Fruit fly (Drosophila melanogaster) whole organism, pupa: Measurements from ENCODE around the gene Vha36-3.
A peak's percentile ranks its signal among the peaks of the same experiment; 100 is the strongest.

Experiments
- CG14655 ChIP-seq: fragments of 200-800 bp; sonication (Bioruptor generic); optimal IDR thresholded peaks from 3 replicates; lab custom pipeline; 2017; ENCODE audit warnings: mild to moderate bottlenecking, missing biosample characterization, missing genetic modification reagents, missing genetic modification characterization
- CG32121 ChIP-seq: fragments of 200-800 bp; sonication (Bioruptor generic); IDR thresholded peaks from 2 replicates; pipeline ENCODE4 v1.3.6; 2022; ENCODE audit warnings: missing biosample characterization, missing genetic modification characterization
- CG4496 ChIP-seq: fragments of 200-800 bp; sonication (Bioruptor generic); IDR thresholded peaks from 3 replicates; pipeline ENCODE4 v1.3.6; 2022; ENCODE audit warnings: missing biosample characterization, missing genetic modification characterization
- CG8301 ChIP-seq: fragments of 200-800 bp; sonication (Bioruptor generic); optimal IDR thresholded peaks from 2 replicates; lab custom pipeline; 2018; ENCODE audit warnings: missing biosample characterization, mild to moderate bottlenecking, missing genetic modification characterization
- Ets98B ChIP-seq: fragments of 200-800 bp; sonication (Bioruptor generic); IDR thresholded peaks from 2 replicates; pipeline ENCODE4 v1.3.6; 2022; ENCODE audit warnings: missing biosample characterization, missing genetic modification characterization
- rn ChIP-seq: fragments of 200-800 bp; sonication (Bioruptor generic); IDR thresholded peaks from 2 replicates; pipeline ENCODE4 v1.3.6; 2022; ENCODE audit warnings: missing biosample characterization, missing genetic modification characterization

DNA sequence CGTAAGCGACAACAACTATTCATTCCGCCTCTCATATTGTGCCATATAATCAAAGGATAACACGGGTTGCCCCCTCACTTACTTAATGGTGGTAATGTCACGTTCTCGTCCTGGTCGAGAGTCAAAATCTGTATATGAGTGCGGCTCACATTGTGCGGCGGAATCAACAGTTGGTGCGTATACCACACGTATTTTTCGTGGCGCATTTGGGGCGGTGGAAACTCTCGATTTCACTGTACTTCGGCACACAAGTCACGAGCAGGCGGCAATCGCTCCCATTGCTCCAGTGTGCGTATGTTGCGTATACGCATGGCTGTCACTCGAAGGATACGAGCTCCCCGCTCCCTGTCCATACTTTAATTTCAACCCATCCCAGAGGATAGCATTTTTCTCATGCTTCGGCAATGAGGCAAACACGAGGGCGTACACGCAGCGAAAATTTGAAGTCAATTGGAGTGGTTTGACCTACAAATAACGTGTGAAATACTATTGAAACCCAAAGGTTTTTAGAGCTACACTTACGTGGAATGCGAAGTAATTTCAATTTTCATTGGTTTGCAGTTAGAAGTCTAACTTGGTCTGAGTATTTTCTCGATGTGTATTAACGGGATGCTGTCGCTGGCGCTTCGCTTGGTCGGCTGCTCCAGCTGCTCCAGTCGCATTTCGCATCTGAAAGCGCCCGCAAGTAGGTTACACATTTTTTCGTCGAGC is 1.6 kb upstream of the Vha36-3 start:
- peak; percentile 26 for TF ChIP-seq CG8301
- no peak for TF ChIP-seq CG14655 (GFP tag; lab: Kevin White, UChicago)
- TF ChIP-seq CG4496 (GFP tag; lab: Robert Waterston, UW) = peak; percentile 71
- TF ChIP-seq rn (GFP tag; lab: Robert Waterston, UW) = no peak
- peak; percentile 76 for TF ChIP-seq CG32121 (GFP tag; lab: Robert Waterston, UW)
- peak; percentile 43; the same call in 1 of the 2 replicates for TF ChIP-seq Ets98B (GFP tag; lab: Robert Waterston, UW)
